Fruit fly (Drosophila melanogaster) S2 (cell line): ENCODE results near the gene Myc.

Source experiments
- CG8478 ChIP-seq: fragments of >200 bp; optimal IDR thresholded peaks from 2 replicates; lab custom pipeline; 2018
- CTCF ChIP-seq, 2 experiments: fragments of >200 bp; optimal IDR thresholded peaks; 2 replicates each; lab custom pipeline; 2018

DNA sequence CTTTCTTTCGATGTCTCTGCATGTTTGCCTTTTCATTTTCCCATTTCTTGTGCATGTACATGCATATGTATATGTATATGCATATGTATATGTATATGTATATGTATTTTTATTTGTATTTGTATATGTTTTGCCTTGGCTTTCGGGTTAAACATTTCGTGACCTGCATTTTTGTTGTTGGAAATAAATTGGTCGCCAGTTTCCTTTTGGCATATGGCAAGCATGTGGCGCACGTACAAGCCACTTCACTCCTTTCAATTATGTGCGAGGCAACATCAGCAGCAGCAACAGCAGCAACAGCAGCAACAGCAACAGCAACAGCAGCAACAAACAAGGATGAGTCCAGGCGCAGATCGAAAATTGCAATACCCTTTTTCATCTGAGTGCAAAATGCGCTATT, 21.4 kb upstream of the Myc start:
- TF ChIP-seq CTCF (optimal IDR thresholded peaks at IDR 0.05; lab: Kevin White, UChicago) (no peak), CG8478 (no peak)
